Worm (Caenorhabditis elegans): ENCODE measurements around the gene asm-1.

Gene asm-1

ce11 chrII:6887319-6888005 lies 22.4 kb upstream of the asm-1 start, which contains the start of gene pmp-2:
pmp-2 (minus strand) TSS chrII:6887805.
- no peak for TF ChIP-seq ets-4 (tag; optimal IDR thresholded peaks at IDR 0.05)
- no peak for TF ChIP-seq nhr-11 (tag; optimal IDR thresholded peaks at IDR 0.05)
- TF ChIP-seq eyg-1 (tag; optimal IDR thresholded peaks at IDR 0.05): no peak
- TF ChIP-seq pax-1 (tag; optimal IDR thresholded peaks at IDR 0.05): no peak
- TF ChIP-seq ceh-19 (GFP tag; optimal IDR thresholded peaks at IDR 0.05): no peak
- no peak for TF ChIP-seq nhr-232 (tag; optimal IDR thresholded peaks at IDR 0.05)
- TF ChIP-seq elt-2 (tag; optimal IDR thresholded peaks at IDR 0.05): peak; percentile 42

ce11 chrII:6888211-6888610 lies 21.7 kb upstream of the asm-1 start:
- TF ChIP-seq hlh-8 (tag; optimal IDR thresholded peaks at IDR 0.05) (no peak), ceh-31 (tag; optimal IDR thresholded peaks at IDR 0.05) (no peak), sox-2 (GFP tag; IDR thresholded peaks at IDR 0.05) (no peak), sox-4 (tag; optimal IDR thresholded peaks at IDR 0.05) (no peak)

- no peak for TF ChIP-seq pat-9 (tag; optimal IDR thresholded peaks at IDR 0.05)
- no peak for TF ChIP-seq tbx-2 (tag; optimal IDR thresholded peaks at IDR 0.05)
- no peak for TF ChIP-seq gmeb-2 (tag; optimal IDR thresholded peaks at IDR 0.05)
- TF ChIP-seq sox-4 (tag; optimal IDR thresholded peaks at IDR 0.05): no peak
- TF ChIP-seq nhr-11 (tag; optimal IDR thresholded peaks at IDR 0.05): no peak
- TF ChIP-seq ceh-22 (tag; optimal IDR thresholded peaks at IDR 0.05): no peak
- no peak for TF ChIP-seq ama-1 (optimal IDR thresholded peaks at IDR 0.05)
- TF ChIP-seq K02D7.2 (tag; optimal IDR thresholded peaks at IDR 0.05): no peak
These were observed 21.0 kb upstream of the asm-1 start for ce11 chrII:6888661-6889579.

- TF ChIP-seq pros-1 (tag; optimal IDR thresholded peaks at IDR 0.05) (no peak), rnt-1 (tag; optimal IDR thresholded peaks at IDR 0.05) (no peak), pag-3 (tag; optimal IDR thresholded peaks at IDR 0.05; ENCODE audit: borderline replicate concordance) (no peak), ceh-34 (tag; optimal IDR thresholded peaks at IDR 0.05) (no peak), ets-4 (tag; optimal IDR thresholded peaks at IDR 0.05) (no peak), T23F11.4 (GFP tag; optimal IDR thresholded peaks at IDR 0.05) (no peak), ceh-24 (tag; optimal IDR thresholded peaks at IDR 0.05) (no peak), ttx-3 (tag; optimal IDR thresholded peaks at IDR 0.05) (no peak), hlh-30 (tag; optimal IDR thresholded peaks at IDR 0.05; ENCODE audit: insufficient read depth) (no peak), F13H6.1 (tag; optimal IDR thresholded peaks at IDR 0.05) (no peak), ceh-31 (tag; optimal IDR thresholded peaks at IDR 0.05) (no peak), C08G9.2 (tag; optimal IDR thresholded peaks at IDR 0.05) (no peak), ceh-22 (tag; optimal IDR thresholded peaks at IDR 0.05) (no peak), dmd-4 (tag; optimal IDR thresholded peaks at IDR 0.05; ENCODE audit: borderline replicate concordance) (no peak), ama-1 (optimal IDR thresholded peaks at IDR 0.05) (no peak), fkh-6 (tag; optimal IDR thresholded peaks at IDR 0.05) (no peak)
These were observed 20.3 kb upstream of the asm-1 start for ce11 chrII:6889580-6889922.

- TF ChIP-seq unc-86 (tag; optimal IDR thresholded peaks at IDR 0.05) (no peak), ceh-31 (tag; optimal IDR thresholded peaks at IDR 0.05) (no peak), che-1 (tag; optimal IDR thresholded peaks at IDR 0.05) (no peak), sox-2 (GFP tag; IDR thresholded peaks at IDR 0.05) (no peak), gmeb-2 (tag; optimal IDR thresholded peaks at IDR 0.05) (no peak), hlh-15 (tag; optimal IDR thresholded peaks at IDR 0.05) (no peak), unc-42 (tag; optimal IDR thresholded peaks at IDR 0.05) (no peak), madf-2 (tag; optimal IDR thresholded peaks at IDR 0.05) (no peak), K09A11.1 (tag; optimal IDR thresholded peaks at IDR 0.05; ENCODE audit: insufficient read depth) (no peak), ref-2 (tag; optimal IDR thresholded peaks at IDR 0.05) (no peak)
These were observed 19.8 kb upstream of the asm-1 start, which contains the start of gene acer-1 for ce11 chrII:6890095-6890494. acer-1 (minus strand) TSS chrII:6890400.

Measured in whole organism, late embryonic.